Worm (Caenorhabditis elegans): Measurements from ENCODE around the gene C14A6.13.

DNA sequence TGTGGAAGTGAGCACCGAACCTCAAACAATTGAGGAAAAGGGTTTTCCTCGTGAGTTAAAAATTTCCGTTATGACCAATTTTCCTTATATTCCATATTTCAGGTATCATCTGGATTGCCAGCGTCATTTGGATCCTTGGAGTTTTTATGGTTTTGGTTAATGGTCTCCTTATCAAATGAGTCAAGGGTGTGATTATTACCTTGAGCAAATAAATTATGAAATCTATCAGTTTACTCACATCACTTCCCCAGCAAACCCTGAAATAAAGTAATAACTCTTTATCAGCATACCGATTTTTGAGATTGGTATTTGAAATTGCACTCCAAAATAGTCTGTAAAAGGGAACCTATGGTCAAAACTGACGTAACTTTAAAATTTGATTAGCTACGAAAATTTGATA is 16.7 kb downstream of the C14A6.13 start:
- TF ChIP-seq pag-3 (tag; optimal IDR thresholded peaks at IDR 0.05; ENCODE audit: borderline replicate concordance, insufficient read depth) (no peak), fos-1 (tag; optimal IDR thresholded peaks at IDR 0.05) (no peak), dpl-1 (GFP tag; optimal IDR thresholded peaks at IDR 0.05) (no peak), ceh-8 (GFP tag; optimal IDR thresholded peaks at IDR 0.05) (no peak), alr-1 (tag; optimal IDR thresholded peaks at IDR 0.05; ENCODE audit: borderline replicate concordance) (no peak), ama-1 (optimal IDR thresholded peaks at IDR 0.05) (no peak), sptf-1 (tag; optimal IDR thresholded peaks at IDR 0.05) (no peak), nhr-237 (tag; optimal IDR thresholded peaks at IDR 0.05) (no peak), nhr-12 (tag; optimal IDR thresholded peaks at IDR 0.05) (no peak), grh-1 (GFP tag; IDR thresholded peaks at IDR 0.05) (no peak), nhr-76 (tag; optimal IDR thresholded peaks at IDR 0.05) (no peak), unc-86 (tag; optimal IDR thresholded peaks at IDR 0.05) (no peak)
